Worm (Caenorhabditis elegans): ENCODE results near the gene ggtb-1.

Gene ggtb-1

ce11 chrIII:7162065-7162762 is 28.6 kb downstream of the ggtb-1 start, which contains the start of the genes syf-2 and K04G7.1 (continued):
- TF ChIP-seq cebp-2 (GFP tag; IDR thresholded peaks at IDR 0.05), result no peak
- TF ChIP-seq nfya-1 (tag; optimal IDR thresholded peaks at IDR 0.05; ENCODE audit: borderline replicate concordance, insufficient read depth), result no peak
- TF ChIP-seq pha-4 (tag; optimal IDR thresholded peaks at IDR 0.05), result peak; percentile 92
- peak; percentile 62 for TF ChIP-seq unc-130 (GFP tag; optimal IDR thresholded peaks at IDR 0.05)
- peak; percentile 77 for TF ChIP-seq snpc-4 (GFP tag; optimal IDR thresholded peaks at IDR 0.05)
- TF ChIP-seq snpc-4 (tag; optimal IDR thresholded peaks at IDR 0.05), result peak; percentile 50 to 81 (median 66)
- TF ChIP-seq zfh-2 (GFP tag; conservative IDR thresholded peaks at IDR 0.05), result peak; percentile 77
- TF ChIP-seq rpc-1 (optimal IDR thresholded peaks at IDR 0.05), result no peak
- TF ChIP-seq rpc-1 (tag; optimal IDR thresholded peaks at IDR 0.05), result no peak
- peak; percentile 86 for TF ChIP-seq D2030.7 (GFP tag; IDR thresholded peaks at IDR 0.05)
- TF ChIP-seq nfyb-1 (GFP tag; IDR thresholded peaks at IDR 0.05), result peak; percentile 89
- TF ChIP-seq fkh-3 (tag; optimal IDR thresholded peaks at IDR 0.05), result no peak
- TF ChIP-seq Y53G8AR.9 (GFP tag; conservative IDR thresholded peaks at IDR 0.05), result peak; percentile 78
- peak; percentile 57 for TF ChIP-seq athp-1 (tag; optimal IDR thresholded peaks at IDR 0.05)
- TF ChIP-seq ceh-27 (GFP tag; optimal IDR thresholded peaks at IDR 0.05), result peak; percentile 69

- no peak for TF ChIP-seq die-1 (tag; optimal IDR thresholded peaks at IDR 0.05)
- TF ChIP-seq madf-8 (GFP tag; conservative IDR thresholded peaks at IDR 0.05), result no peak
- TF ChIP-seq F57A8.1 (GFP tag; optimal IDR thresholded peaks at IDR 0.05), result no peak
- peak; percentile 80 for TF ChIP-seq lsl-1 (GFP tag; optimal IDR thresholded peaks at IDR 0.05)
- TF ChIP-seq C06A6.2 (GFP tag; conservative IDR thresholded peaks at IDR 0.05), result no peak
- TF ChIP-seq F55B11.4 (tag; optimal IDR thresholded peaks at IDR 0.05; ENCODE audit: borderline replicate concordance, insufficient read depth), result no peak
- no peak for TF ChIP-seq pbrm-1 (GFP tag; IDR thresholded peaks at IDR 0.05)
- no peak for TF ChIP-seq tbp1 (GFP tag; optimal IDR thresholded peaks at IDR 0.05)
- TF ChIP-seq snpc-3.4 (tag; optimal IDR thresholded peaks at IDR 0.05), result peak; percentile 44
- TF ChIP-seq hmg-1.2 (GFP tag; IDR thresholded peaks at IDR 0.05), result peak; percentile 10; the same call in 1 of the 2 replicates
- TF ChIP-seq hrde-1 (tag; optimal IDR thresholded peaks at IDR 0.05; ENCODE audit: borderline replicate concordance), result no peak
- no peak for TF ChIP-seq sdz-38 (tag; optimal IDR thresholded peaks at IDR 0.05)
- peak; percentile 34; the same call in 1 of the 2 replicates for TF ChIP-seq ceh-91 (GFP tag; IDR thresholded peaks at IDR 0.05)
- no peak for TF ChIP-seq ztf-6 (GFP tag; IDR thresholded peaks at IDR 0.05)
- no peak for TF ChIP-seq Y53G8AR.9 (GFP tag; conservative IDR thresholded peaks at IDR 0.05)
- no peak for TF ChIP-seq ets-4 (GFP tag; optimal IDR thresholded peaks at IDR 0.05)
- TF ChIP-seq F23B12.7 (tag; optimal IDR thresholded peaks at IDR 0.05; ENCODE audit: insufficient read depth), result no peak
- TF ChIP-seq efl-1 (GFP tag; optimal IDR thresholded peaks at IDR 0.05), result peak; percentile 70
- TF ChIP-seq F33H1.4 (GFP tag; IDR thresholded peaks at IDR 0.05), result peak; percentile 36; the same call in 1 of the 2 replicates
Measured at ce11 chrIII:7165276-7165675, 31.7 kb downstream of the ggtb-1 start.

ce11 chrIII:7165816-7166229 is 32.3 kb downstream of the ggtb-1 start:
- TF ChIP-seq dox-1 (GFP tag; IDR thresholded peaks at IDR 0.05), result peak; percentile 65
- TF ChIP-seq nhr-27 (tag; optimal IDR thresholded peaks at IDR 0.05), result no peak
- no peak for TF ChIP-seq K11D2.4 (GFP tag; IDR thresholded peaks at IDR 0.05)
- no peak for TF ChIP-seq F55B11.4 (tag; optimal IDR thresholded peaks at IDR 0.05; ENCODE audit: borderline replicate concordance, insufficient read depth)
- TF ChIP-seq madf-3 (GFP tag; IDR thresholded peaks at IDR 0.05), result no peak
- peak; percentile 54 for TF ChIP-seq ztf-18 (tag; optimal IDR thresholded peaks at IDR 0.05)
- 0 out of 2 replicates have a peak, but pooled peaks have one; percentile 55 for TF ChIP-seq nfyb-1 (GFP tag; IDR thresholded peaks at IDR 0.05)
- TF ChIP-seq nhr-90 (tag; optimal IDR thresholded peaks at IDR 0.05), result peak; percentile 1
- no peak for TF ChIP-seq dpff-1 (tag; optimal IDR thresholded peaks at IDR 0.05)
- no peak for TF ChIP-seq mel-28 (tag; optimal IDR thresholded peaks at IDR 0.05; ENCODE audit: borderline replicate concordance)
- TF ChIP-seq K12H6.12 (tag; optimal IDR thresholded peaks at IDR 0.05), result peak; percentile 27
- TF ChIP-seq gei-17 (GFP tag; optimal IDR thresholded peaks at IDR 0.05), result no peak
- TF ChIP-seq ccch-3 (GFP tag; optimal IDR thresholded peaks at IDR 0.05), result no peak
- TF ChIP-seq T07F8.4 (tag; optimal IDR thresholded peaks at IDR 0.05), result no peak
- no peak for TF ChIP-seq Y95B8A.8 (GFP tag; IDR thresholded peaks at IDR 0.05)
